Fruit fly (Drosophila melanogaster): Measurements from ENCODE around the gene CREG.

DNA sequence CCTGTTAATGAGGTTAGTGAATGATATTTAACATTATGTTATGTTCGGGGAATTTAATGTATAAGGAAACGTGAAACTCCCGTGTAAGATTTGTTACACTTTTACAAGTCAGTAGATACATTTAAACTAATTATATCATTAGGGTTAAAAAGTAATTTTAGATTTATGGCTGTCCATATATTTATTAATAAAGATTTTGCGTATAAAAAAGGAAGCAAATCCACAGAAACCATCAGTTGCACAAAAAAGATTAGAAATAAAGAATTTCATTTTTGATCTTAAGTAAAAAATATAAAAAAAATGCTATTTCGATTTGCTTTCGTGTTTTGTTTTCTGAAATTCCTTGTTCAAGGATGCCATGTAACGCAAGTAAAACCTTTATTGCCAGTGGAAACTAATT is 25.9 kb upstream of the CREG start, which contains the start of gene CG42835:
- TF ChIP-seq so (GFP tag; IDR thresholded peaks at IDR 0.05) (no peak), bigmax (GFP tag; optimal IDR thresholded peaks at IDR 0.05) (no peak), CG4328 (GFP tag; optimal IDR thresholded peaks at IDR 0.05) (no peak), gsb (GFP tag; IDR thresholded peaks at IDR 0.05) (no peak), CG10366 (GFP tag; IDR thresholded peaks at IDR 0.05) (no peak), CG10274 (GFP tag; optimal IDR thresholded peaks at IDR 0.05) (no peak), scrt (GFP tag; optimal IDR thresholded peaks at IDR 0.05) (no peak), run (tag; optimal IDR thresholded peaks at IDR 0.05) (no peak), CG8478 (optimal IDR thresholded peaks at IDR 0.05) (no peak), CG12391 (tag; optimal IDR thresholded peaks at IDR 0.05) (no peak), Pdp1 (GFP tag; optimal IDR thresholded peaks at IDR 0.05) (no peak)
